Worm (Caenorhabditis elegans) whole organism, mixed stage, embryonic: ENCODE measurements around the gene cnp-3.

ENCODE experiments used
- elt-1 ChIP-seq: sonication (generic microtip); optimal IDR thresholded peaks from 2 replicates; lab custom pipeline; 2017; ENCODE audit warnings: missing genetic modification characterization, mild to moderate bottlenecking, missing compliant biosample characterization, antibody characterized with exemption, moderate library complexity, borderline replicate concordance; ENCODE audit not compliant: insufficient read depth
- mep-1 ChIP-seq: fragments of 150-350 bp; optimal IDR thresholded peaks from 2 replicates; lab custom pipeline; 2017; ENCODE audit warnings: missing biosample characterization, missing genetic modification reagents, missing genetic modification characterization, inconsistent platforms
- mls-2 ChIP-seq: sonication (generic microtip); optimal IDR thresholded peaks from 2 replicates; lab custom pipeline; 2016; ENCODE audit warnings: mild to moderate bottlenecking, missing genetic modification characterization, moderate library complexity, missing compliant biosample characterization
- nhr-237 ChIP-seq: fragments of 150-350 bp; optimal IDR thresholded peaks from 2 replicates; lab custom pipeline; 2014; ENCODE audit warnings: missing biosample characterization, missing genetic modification characterization
- nhr-28 ChIP-seq: fragments of 150-350 bp; optimal IDR thresholded peaks from 2 replicates; lab custom pipeline; 2014; ENCODE audit warnings: missing biosample characterization, missing genetic modification characterization
- nhr-76 ChIP-seq: sonication (generic microtip); optimal IDR thresholded peaks from 2 replicates; lab custom pipeline; 2017; ENCODE audit warnings: missing biosample characterization, missing genetic modification characterization
- pha-4 ChIP-seq: fragments of 150-350 bp; optimal IDR thresholded peaks from 2 replicates; lab custom pipeline; 2018; ENCODE audit warnings: missing biosample characterization, missing genetic modification reagents, missing genetic modification characterization
- tbx-8 ChIP-seq: fragments of 200-800 bp; sonication (Bioruptor generic); optimal IDR thresholded peaks from 2 replicates; lab custom pipeline; 2018; ENCODE audit warnings: mild to moderate bottlenecking, missing genetic modification characterization, moderate library complexity, missing compliant biosample characterization

DNA sequence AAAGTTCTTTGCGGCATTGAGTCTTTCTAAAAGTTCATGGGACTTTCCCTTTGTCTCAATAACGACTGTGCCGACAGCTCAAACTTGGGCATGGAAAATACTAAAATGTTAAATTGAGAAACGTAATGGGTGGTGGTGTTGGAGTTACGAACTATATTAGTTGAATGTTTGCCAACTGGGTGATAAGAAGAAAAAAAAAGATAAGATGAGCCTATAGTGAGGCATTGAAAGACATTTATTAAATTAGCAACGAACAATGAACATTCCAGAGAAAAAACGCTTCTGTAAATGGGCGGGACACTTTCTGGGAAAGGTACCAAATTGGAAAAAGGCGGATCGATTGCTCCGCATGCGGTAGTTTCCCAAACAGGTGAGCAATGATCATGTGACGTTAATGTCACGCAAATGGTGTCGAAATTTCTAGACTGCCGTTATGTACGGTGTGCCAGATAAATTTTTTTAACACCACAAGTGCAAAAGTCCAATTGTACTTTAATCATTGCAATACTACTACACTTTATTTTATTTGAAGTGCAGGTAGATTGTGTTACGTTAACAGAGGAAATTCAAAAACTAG, 1.4 kb upstream of the cnp-3 start:
- TF ChIP-seq mep-1 (tag; lab: Kevin White, UChicago) (no peak), nhr-237 (tag; lab: Kevin White, UChicago) (no peak), tbx-8 (no peak), elt-1 (no peak), pha-4 (tag; lab: Kevin White, UChicago) (no peak), mls-2 (tag; lab: Kevin White, UChicago) (no peak), nhr-76 (no peak), nhr-28 (tag; lab: Kevin White, UChicago) (no peak)
